Fruit fly (Drosophila melanogaster) whole organism, embryonic: ENCODE data around the gene CG42759.

Experiments used
- Abd-B ChIP-seq: fragments of 200-800 bp; sonication (Bioruptor generic); optimal IDR thresholded peaks from 2 replicates; lab custom pipeline; 2018; ENCODE audit warnings: missing biosample characterization, mild to moderate bottlenecking, missing genetic modification characterization, moderate library complexity
- C15 ChIP-seq: fragments of 200-800 bp; sonication (Bioruptor generic); IDR thresholded peaks from 3 replicates; pipeline ENCODE4 v1.3.6; 2022; ENCODE audit warnings: missing biosample characterization, missing genetic modification characterization
- CG16779 ChIP-seq: fragments of 200-800 bp; sonication (Bioruptor generic); IDR thresholded peaks from 2 replicates; pipeline ENCODE4 v1.3.6; 2022; ENCODE audit warnings: missing biosample characterization, missing genetic modification characterization
- CG31224 ChIP-seq: fragments of 200-800 bp; sonication (Bioruptor generic); IDR thresholded peaks from 2 replicates; pipeline ENCODE4 v1.3.6; 2022; ENCODE audit warnings: missing biosample characterization, missing genetic modification characterization
- ERR ChIP-seq: fragments of 200-800 bp; sonication (Bioruptor generic); optimal IDR thresholded peaks from 2 replicates; lab custom pipeline; 2016; ENCODE audit warnings: missing biosample characterization, missing genetic modification characterization
- HHEX ChIP-seq: fragments of 200-800 bp; sonication (Bioruptor generic); optimal IDR thresholded peaks from 3 replicates; lab custom pipeline; 2017; ENCODE audit warnings: missing biosample characterization, mild to moderate bottlenecking, missing genetic modification characterization, missing genetic modification reagents
- Taf1 ChIP-seq: fragments of 200-800 bp; sonication (Bioruptor generic); IDR thresholded peaks from 2 replicates; pipeline ENCODE4 v1.3.6; 2022; ENCODE audit warnings: missing biosample characterization, missing genetic modification characterization
- nom ChIP-seq: fragments of 200-800 bp; sonication (Bioruptor generic); optimal IDR thresholded peaks from 2 replicates; lab custom pipeline; 2017; ENCODE audit warnings: missing biosample characterization, missing genetic modification characterization, mild to moderate bottlenecking, moderate library complexity, missing genetic modification reagents
- tgo ChIP-seq: fragments of 200-800 bp; sonication (Bioruptor generic); IDR thresholded peaks from 3 replicates; pipeline ENCODE4 v1.3.6; 2022; ENCODE audit warnings: missing biosample characterization, missing genetic modification characterization

- TF ChIP-seq nom (GFP tag; lab: Kevin White, UChicago) (no peak), tgo (no peak), ERR (GFP tag; lab: Kevin White, UChicago) (no peak), Taf1 (no peak), C15 (GFP tag; lab: Robert Waterston, UW) (no peak), CG16779 (no peak), HHEX (GFP tag; lab: Kevin White, UChicago) (no peak), CG31224 (GFP tag; lab: Robert Waterston, UW) (no peak), Abd-B (GFP tag; lab: Kevin White, UChicago) (no peak)
Measured at dm6 chr3R:10095052-10095451, 47.8 kb upstream of the CG42759 start.
